Fruit fly (Drosophila melanogaster): ENCODE data around the gene bru2.

bru2 gene

dm6 chr2L:12427487-12428101, 83.6 kb downstream of the bru2 start, which contains the start of the genes CG5446 and Trm1 (continued):
- no peak for TF ChIP-seq CG11093 (GFP tag; IDR thresholded peaks at IDR 0.05)
- TF ChIP-seq Hey (tag; optimal IDR thresholded peaks at IDR 0.05) = no peak
- TF ChIP-seq CG10321 (GFP tag; IDR thresholded peaks at IDR 0.05) = no peak
- TF ChIP-seq zfh2 (GFP tag; optimal IDR thresholded peaks at IDR 0.05) = peak; percentile 3
- TF ChIP-seq HHEX (GFP tag; optimal IDR thresholded peaks at IDR 0.05) = peak; percentile 46
- TF ChIP-seq D19A (tag; optimal IDR thresholded peaks at IDR 0.05) = peak; percentile 78
- peak; percentile 46 for TF ChIP-seq az2 (GFP tag; optimal IDR thresholded peaks at IDR 0.05)
- TF ChIP-seq Dip2 (GFP tag; IDR thresholded peaks at IDR 0.05) = no peak
- no peak for TF ChIP-seq NFAT (GFP tag; IDR thresholded peaks at IDR 0.05)
- TF ChIP-seq disco-r (GFP tag; optimal IDR thresholded peaks at IDR 0.05) = no peak
- 0 out of 2 replicates have a peak, but pooled peaks have one; percentile 19 for TF ChIP-seq CG10366 (GFP tag; IDR thresholded peaks at IDR 0.05)
- TF ChIP-seq ap (GFP tag; IDR thresholded peaks at IDR 0.05) = no peak
- TF ChIP-seq CG17361 (GFP tag; IDR thresholded peaks at IDR 0.05) = peak; percentile 91
- no peak for TF ChIP-seq ro (GFP tag; IDR thresholded peaks at IDR 0.05)
- no peak for TF ChIP-seq da (GFP tag; optimal IDR thresholded peaks at IDR 0.05)
- peak; percentile 30 for TF ChIP-seq CG13624 (GFP tag; optimal IDR thresholded peaks at IDR 0.05)
- peak; percentile 55 for TF ChIP-seq cwo (GFP tag; optimal IDR thresholded peaks at IDR 0.05)
- TF ChIP-seq CG9437 (GFP tag; optimal IDR thresholded peaks at IDR 0.05) = peak; percentile 84
- no peak for TF ChIP-seq CG42726 (GFP tag; IDR thresholded peaks at IDR 0.05; ENCODE audit: partially characterized antibody)
- TF ChIP-seq Sry-β (GFP tag; optimal IDR thresholded peaks at IDR 0.05) = peak; percentile 86
- TF ChIP-seq CG14965 (GFP tag; optimal IDR thresholded peaks at IDR 0.05; ENCODE audit: borderline replicate concordance) = no peak
- TF ChIP-seq Meics (GFP tag; optimal IDR thresholded peaks at IDR 0.05) = peak; percentile 76
- peak; percentile 73 for TF ChIP-seq sob (GFP tag; IDR thresholded peaks at IDR 0.05)
- peak; percentile 15 for TF ChIP-seq cato (GFP tag; optimal IDR thresholded peaks at IDR 0.05; ENCODE audit: borderline replicate concordance)
- TF ChIP-seq Sin3A (optimal IDR thresholded peaks at IDR 0.05) = no peak
- TF ChIP-seq CG8089 (GFP tag; optimal IDR thresholded peaks at IDR 0.05) = no peak
- no peak for TF ChIP-seq Elba2 (GFP tag; optimal IDR thresholded peaks at IDR 0.05)
- no peak for TF ChIP-seq chinmo (GFP tag; IDR thresholded peaks at IDR 0.05; ENCODE audit: partially characterized antibody)
- peak; percentile 69 for TF ChIP-seq Ssrp (tag; optimal IDR thresholded peaks at IDR 0.05)
- no peak for TF ChIP-seq hth (optimal IDR thresholded peaks at IDR 0.05)
- peak; percentile 75 for TF ChIP-seq Nf-YC (tag; optimal IDR thresholded peaks at IDR 0.05)
- TF ChIP-seq CG7928 (GFP tag; optimal IDR thresholded peaks at IDR 0.05) = no peak
- peak; percentile 30 for TF ChIP-seq Jarid2 (GFP tag; optimal IDR thresholded peaks at IDR 0.05)
- peak; percentile 42 for TF ChIP-seq CG3847 (GFP tag; IDR thresholded peaks at IDR 0.05)

DNA sequence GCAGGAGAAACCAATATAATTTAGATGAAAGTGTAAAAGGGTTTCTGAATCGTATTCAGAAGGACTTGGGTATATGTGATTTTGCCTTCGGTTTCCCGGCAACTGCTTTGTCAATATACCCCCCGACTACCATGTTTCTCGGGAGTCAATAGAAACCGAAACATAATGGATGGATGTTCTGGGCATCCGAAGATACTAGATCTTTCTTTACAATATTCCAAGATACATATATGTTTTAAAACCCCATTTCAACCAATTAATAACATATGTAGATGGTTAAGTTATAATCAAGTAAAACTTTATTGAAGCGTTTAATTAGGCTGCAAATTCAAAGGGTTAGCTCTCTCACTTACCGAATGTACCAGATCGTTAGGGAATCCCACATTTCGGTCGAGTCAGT, 86.8 kb downstream of the bru2 start, which contains the start of gene CG5435:
Gene CG5435, minus strand, starts transcription at position 101 of the 400 bp plus-strand sequence.
- no peak for TF ChIP-seq CG15479 (GFP tag; optimal IDR thresholded peaks at IDR 0.05)
- TF ChIP-seq crc (GFP tag; optimal IDR thresholded peaks at IDR 0.05) = no peak
- TF ChIP-seq chm (GFP tag; IDR thresholded peaks at IDR 0.05) = no peak
- no peak for TF ChIP-seq Gsc (GFP tag; IDR thresholded peaks at IDR 0.05)
- no peak for TF ChIP-seq cas (GFP tag; IDR thresholded peaks at IDR 0.05)
- TF ChIP-seq kah (GFP tag; optimal IDR thresholded peaks at IDR 0.05) = no peak
- no peak for TF ChIP-seq Optix (GFP tag; IDR thresholded peaks at IDR 0.05)
- no peak for TF ChIP-seq CG9727 (GFP tag; optimal IDR thresholded peaks at IDR 0.05)
- no peak for TF ChIP-seq CG10321 (GFP tag; IDR thresholded peaks at IDR 0.05)
- no peak for TF ChIP-seq CG5180 (GFP tag; optimal IDR thresholded peaks at IDR 0.05)
- no peak for TF ChIP-seq stwl (tag; optimal IDR thresholded peaks at IDR 0.05)
- TF ChIP-seq lbe (GFP tag; optimal IDR thresholded peaks at IDR 0.05) = no peak
- TF ChIP-seq Fer3 (tag; optimal IDR thresholded peaks at IDR 0.05) = no peak
- TF ChIP-seq CG9797 (GFP tag; optimal IDR thresholded peaks at IDR 0.05) = no peak
- no peak for TF ChIP-seq sim (GFP tag; IDR thresholded peaks at IDR 0.05)
- no peak for TF ChIP-seq CG12236 (GFP tag; optimal IDR thresholded peaks at IDR 0.05)
- TF ChIP-seq CG4424 (GFP tag; optimal IDR thresholded peaks at IDR 0.05) = no peak
- no peak for TF ChIP-seq CG32532 (GFP tag; IDR thresholded peaks at IDR 0.05)
- no peak for TF ChIP-seq vfl (GFP tag; optimal IDR thresholded peaks at IDR 0.05)

Measured in whole organism, embryonic.